Fruit fly (Drosophila melanogaster): ENCODE results near the gene ncm.

Gene ncm

DNA sequence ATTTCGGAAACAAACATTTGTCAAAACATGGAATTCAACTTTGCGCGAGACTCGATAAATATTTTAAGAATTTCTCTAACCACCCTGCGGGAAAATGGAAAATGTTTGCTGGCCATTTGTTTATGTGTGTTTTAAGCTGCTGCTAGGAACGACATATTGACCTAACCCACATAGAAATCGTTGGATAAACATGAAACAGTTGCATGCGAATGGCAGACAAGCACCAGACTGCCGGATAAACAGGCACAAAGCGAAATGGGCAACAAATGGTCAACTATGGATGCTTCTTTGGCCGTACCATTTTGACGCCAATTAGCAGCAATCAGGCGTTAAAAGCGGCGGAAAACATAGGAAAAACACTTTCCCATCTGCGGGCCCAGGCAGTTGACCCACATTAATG lies 48.1 kb upstream of the ncm start (continued):
- TF ChIP-seq Ets97D (GFP tag; optimal IDR thresholded peaks at IDR 0.05), result no peak
- peak; percentile 7 for TF ChIP-seq gcm (GFP tag; optimal IDR thresholded peaks at IDR 0.05)
- no peak for TF ChIP-seq hkb (optimal IDR thresholded peaks at IDR 0.05)
- TF ChIP-seq hkb (GFP tag; IDR thresholded peaks at IDR 0.05), result 0 out of 2 replicates have a peak, but pooled peaks have one; percentile 38
- peak; percentile 18 for TF ChIP-seq CG1233 (GFP tag; optimal IDR thresholded peaks at IDR 0.05)
- TF ChIP-seq cas (GFP tag; IDR thresholded peaks at IDR 0.05), result no peak
- no peak for TF ChIP-seq CG3065 (GFP tag; optimal IDR thresholded peaks at IDR 0.05)
- TF ChIP-seq Blimp-1 (GFP tag; optimal IDR thresholded peaks at IDR 0.05), result peak; percentile 76
- peak; percentile 34 for TF ChIP-seq gsb-n (tag; optimal IDR thresholded peaks at IDR 0.05)
- peak; percentile 15 for TF ChIP-seq CG6813 (GFP tag; optimal IDR thresholded peaks at IDR 0.05)
- TF ChIP-seq CG2202 (tag; optimal IDR thresholded peaks at IDR 0.05), result peak; percentile 49
- TF ChIP-seq sug (tag; optimal IDR thresholded peaks at IDR 0.05), result no peak

dm6 chr2L:18493122-18493521 lies 44.4 kb upstream of the ncm start:
- no peak for TF ChIP-seq Side (GFP tag; optimal IDR thresholded peaks at IDR 0.05)
- no peak for TF ChIP-seq hth (optimal IDR thresholded peaks at IDR 0.05)
- TF ChIP-seq ind (GFP tag; optimal IDR thresholded peaks at IDR 0.05), result no peak
- peak; percentile 41; the same call in 1 of the 2 replicates for TF ChIP-seq Drgx (GFP tag; IDR thresholded peaks at IDR 0.05)
- no peak for TF ChIP-seq fd102C (GFP tag; optimal IDR thresholded peaks at IDR 0.05)
- no peak for TF ChIP-seq Myb (GFP tag; optimal IDR thresholded peaks at IDR 0.05)
- TF ChIP-seq caup (GFP tag; optimal IDR thresholded peaks at IDR 0.05; ENCODE audit: severe bottlenecking), result no peak

- TF ChIP-seq CG4424 (GFP tag; optimal IDR thresholded peaks at IDR 0.05) (no peak), cad (GFP tag; optimal IDR thresholded peaks at IDR 0.05) (peak; percentile 90), CG15479 (GFP tag; optimal IDR thresholded peaks at IDR 0.05) (peak; percentile 66), BEAF-32 (GFP tag; optimal IDR thresholded peaks at IDR 0.05) (no peak), croc (GFP tag; conservative IDR thresholded peaks at IDR 0.05) (no peak), dm (GFP tag; optimal IDR thresholded peaks at IDR 0.05) (no peak), zen (tag; optimal IDR thresholded peaks at IDR 0.05) (peak; percentile 70), CG31365 (tag; optimal IDR thresholded peaks at IDR 0.05) (no peak), CG10959 (GFP tag; IDR thresholded peaks at IDR 0.05) (no peak), pfk (GFP tag; optimal IDR thresholded peaks at IDR 0.05) (no peak), ase (GFP tag; IDR thresholded peaks at IDR 0.05) (no peak), ems (GFP tag; optimal IDR thresholded peaks at IDR 0.05) (no peak), odd (GFP tag; optimal IDR thresholded peaks at IDR 0.05) (no peak), tll (GFP tag; optimal IDR thresholded peaks at IDR 0.05) (peak in 1 of 2 experiments; percentile 78), Ada2b (GFP tag; IDR thresholded peaks at IDR 0.05) (no peak), CG1832 (GFP tag; optimal IDR thresholded peaks at IDR 0.05) (no peak), oc (tag; optimal IDR thresholded peaks at IDR 0.05) (no peak), CG10267 (tag; optimal IDR thresholded peaks at IDR 0.05) (no peak), toy (GFP tag; IDR thresholded peaks at IDR 0.05) (no peak), Nf-YA (GFP tag; IDR thresholded peaks at IDR 0.05) (no peak), CG6813 (GFP tag; optimal IDR thresholded peaks at IDR 0.05) (no peak)
Observed at dm6 chr2L:18486828-18487227, 38.1 kb upstream of the ncm start.

Measured in whole organism, embryonic.